Fruit fly (Drosophila melanogaster) whole organism, embryonic: Measurements from ENCODE around the gene Cep290.
A peak's percentile ranks its signal among the peaks of the same experiment; 100 is the strongest.

Experiments
- Atf-2 ChIP-seq: fragments of 200-800 bp; sonication (Bioruptor generic); optimal IDR thresholded peaks from 2 replicates; lab custom pipeline; 2016; ENCODE audit warnings: missing biosample characterization, missing genetic modification characterization
- B-H1 ChIP-seq: fragments of 200-800 bp; sonication (Bioruptor generic); IDR thresholded peaks from 3 replicates; pipeline ENCODE4 v1.3.6; 2022; ENCODE audit warnings: missing biosample characterization, missing genetic modification characterization
- BtbVII ChIP-seq: fragments of 200-800 bp; sonication (Bioruptor generic); optimal IDR thresholded peaks from 3 replicates; lab custom pipeline; 2017; ENCODE audit warnings: missing biosample characterization, mild to moderate bottlenecking, missing genetic modification characterization
- CG10274 ChIP-seq: fragments of 200-800 bp; sonication (Bioruptor generic); optimal IDR thresholded peaks from 3 replicates; lab custom pipeline; 2017; ENCODE audit warnings: missing biosample characterization, mild to moderate bottlenecking, missing genetic modification characterization
- CG10366 ChIP-seq: fragments of 200-800 bp; sonication (Bioruptor generic); IDR thresholded peaks from 2 replicates; pipeline ENCODE4 v1.3.6; 2022; ENCODE audit warnings: missing biosample characterization, missing genetic modification characterization
- CG10959 ChIP-seq: fragments of 200-800 bp; sonication (Bioruptor generic); IDR thresholded peaks from 2 replicates; pipeline ENCODE4 v1.3.6; 2022; ENCODE audit warnings: missing biosample characterization, missing genetic modification characterization
- CG10979 ChIP-seq: fragments of 200-800 bp; sonication (Bioruptor generic); optimal IDR thresholded peaks from 2 replicates; lab custom pipeline; 2018; ENCODE audit warnings: missing biosample characterization, mild to moderate bottlenecking, missing genetic modification characterization, moderate library complexity
- CG15011 ChIP-seq: fragments of 200-800 bp; sonication (Bioruptor generic); optimal IDR thresholded peaks from 3 replicates; lab custom pipeline; 2018; ENCODE audit warnings: missing biosample characterization, mild to moderate bottlenecking, missing genetic modification characterization
- CG1603 ChIP-seq: fragments of 200-800 bp; sonication (Bioruptor generic); optimal IDR thresholded peaks from 2 replicates; lab custom pipeline; 2019; ENCODE audit warnings: missing biosample characterization, mild to moderate bottlenecking, missing genetic modification characterization, moderate library complexity
- CG17829 ChIP-seq: fragments of 200-800 bp; optimal IDR thresholded peaks from 2 replicates; lab custom pipeline; 2019; ENCODE audit warnings: missing biosample characterization, mild to moderate bottlenecking, missing genetic modification characterization, moderate library complexity
- CG17912 ChIP-seq: fragments of 200-800 bp; sonication (Bioruptor generic); optimal IDR thresholded peaks from 2 replicates; lab custom pipeline; 2018; ENCODE audit warnings: missing biosample characterization, mild to moderate bottlenecking, missing genetic modification characterization
- CG32767 ChIP-seq: fragments of 200-800 bp; sonication (Bioruptor generic); IDR thresholded peaks from 2 replicates; pipeline ENCODE4 v1.3.6; 2022; ENCODE audit warnings: missing biosample characterization, missing genetic modification characterization
- CG3281 ChIP-seq: fragments of 200-800 bp; sonication (Bioruptor generic); optimal IDR thresholded peaks from 3 replicates; lab custom pipeline; 2017; ENCODE audit warnings: missing biosample characterization, mild to moderate bottlenecking, missing genetic modification characterization
- CG34224 ChIP-seq: fragments of 200-800 bp; sonication (Bioruptor generic); IDR thresholded peaks from 3 replicates; pipeline ENCODE4 v1.3.6; 2022; ENCODE audit warnings: missing biosample characterization, missing genetic modification characterization; ENCODE audit not compliant: partially characterized antibody
- CG4424 ChIP-seq: fragments of 200-800 bp; sonication (Bioruptor generic); optimal IDR thresholded peaks from 3 replicates; lab custom pipeline; 2016; ENCODE audit warnings: missing biosample characterization, missing genetic modification characterization
- CG4730 ChIP-seq: fragments of 200-800 bp; sonication (Bioruptor generic); IDR thresholded peaks from 2 replicates; pipeline ENCODE4 v1.3.6; 2022; ENCODE audit warnings: missing biosample characterization, missing genetic modification characterization
- CG5245 ChIP-seq: fragments of 200-800 bp; sonication (Bioruptor generic); optimal IDR thresholded peaks from 3 replicates; lab custom pipeline; 2016; ENCODE audit warnings: missing biosample characterization, missing genetic modification characterization
- CG6254 ChIP-seq: fragments of 200-800 bp; sonication (Bioruptor generic); optimal IDR thresholded peaks from 3 replicates; lab custom pipeline; 2017; ENCODE audit warnings: mild to moderate bottlenecking, missing biosample characterization, missing genetic modification reagents, missing genetic modification characterization
- CG7271 ChIP-seq: fragments of 200-800 bp; sonication (Bioruptor generic); optimal IDR thresholded peaks from 2 replicates; lab custom pipeline; 2018; ENCODE audit warnings: missing biosample characterization, mild to moderate bottlenecking, missing genetic modification characterization, moderate library complexity
- CG8089 ChIP-seq: fragments of 200-800 bp; sonication (Bioruptor generic); optimal IDR thresholded peaks from 3 replicates; lab custom pipeline; 2016; ENCODE audit warnings: missing biosample characterization, missing genetic modification characterization
- CG8281 ChIP-seq: fragments of 200-800 bp; sonication (Bioruptor generic); optimal IDR thresholded peaks from 2 replicates; lab custom pipeline; 2018; ENCODE audit warnings: missing biosample characterization, mild to moderate bottlenecking, missing genetic modification characterization, moderate library complexity
- CG8359 ChIP-seq: fragments of 200-800 bp; sonication (Bioruptor generic); optimal IDR thresholded peaks from 2 replicates; lab custom pipeline; 2017; ENCODE audit warnings: missing biosample characterization, mild to moderate bottlenecking, missing genetic modification characterization, borderline replicate concordance
- CG9609 ChIP-seq: fragments of 200-800 bp; sonication (Bioruptor generic); optimal IDR thresholded peaks from 3 replicates; lab custom pipeline; 2016; ENCODE audit warnings: missing biosample characterization, missing genetic modification characterization
- Doc2 ChIP-seq: fragments of 200-800 bp; sonication (Bioruptor generic); IDR thresholded peaks from 2 replicates; pipeline ENCODE4 v1.3.6; 2022; ENCODE audit warnings: missing biosample characterization, missing genetic modification characterization
- ERR ChIP-seq: fragments of 200-800 bp; sonication (Bioruptor generic); optimal IDR thresholded peaks from 2 replicates; lab custom pipeline; 2016; ENCODE audit warnings: missing biosample characterization, missing genetic modification characterization
- Elba2 ChIP-seq: fragments of 200-800 bp; sonication (Bioruptor generic); optimal IDR thresholded peaks from 3 replicates; lab custom pipeline; 2016; ENCODE audit warnings: missing biosample characterization, missing genetic modification characterization
- Gsc ChIP-seq: fragments of 200-800 bp; sonication (Bioruptor generic); IDR thresholded peaks from 2 replicates; pipeline ENCODE4 v1.3.6; 2022; ENCODE audit warnings: missing biosample characterization, missing genetic modification characterization
- H15 ChIP-seq: fragments of 200-800 bp; sonication (Bioruptor generic); IDR thresholded peaks from 3 replicates; pipeline ENCODE4 v1.3.6; 2022; ENCODE audit warnings: missing biosample characterization, missing genetic modification characterization
- HmgD ChIP-seq: fragments of 200-800 bp; sonication (Bioruptor generic); optimal IDR thresholded peaks from 3 replicates; lab custom pipeline; 2016; ENCODE audit warnings: missing biosample characterization, missing genetic modification characterization
- Hr3 ChIP-seq: fragments of 200-800 bp; sonication (Bioruptor generic); optimal IDR thresholded peaks from 3 replicates; lab custom pipeline; 2016; ENCODE audit warnings: missing biosample characterization, missing genetic modification characterization
- Meics ChIP-seq: fragments of 200-800 bp; sonication (Bioruptor generic); optimal IDR thresholded peaks from 2 replicates; lab custom pipeline; 2017; ENCODE audit warnings: missing biosample characterization, mild to moderate bottlenecking, missing genetic modification characterization
- Oli ChIP-seq: fragments of 200-800 bp; sonication (Bioruptor generic); optimal IDR thresholded peaks from 2 replicates; lab custom pipeline; 2018; ENCODE audit warnings: missing biosample characterization, mild to moderate bottlenecking, missing genetic modification characterization, moderate library complexity
- Optix ChIP-seq: fragments of 200-800 bp; sonication (Bioruptor generic); IDR thresholded peaks from 3 replicates; pipeline ENCODE4 v1.3.6; 2022; ENCODE audit warnings: missing biosample characterization, missing genetic modification characterization
- Taf1 ChIP-seq: fragments of 200-800 bp; sonication (Bioruptor generic); IDR thresholded peaks from 2 replicates; pipeline ENCODE4 v1.3.6; 2022; ENCODE audit warnings: missing biosample characterization, missing genetic modification characterization
- ab ChIP-seq: fragments of 200-800 bp; sonication (Bioruptor generic); optimal IDR thresholded peaks from 2 replicates; lab custom pipeline; 2016; ENCODE audit warnings: missing biosample characterization, missing genetic modification characterization
- abd-A ChIP-seq: fragments of 200-800 bp; sonication (Bioruptor generic); optimal IDR thresholded peaks from 3 replicates; lab custom pipeline; 2019; ENCODE audit warnings: missing biosample characterization, mild to moderate bottlenecking, missing genetic modification characterization, moderate library complexity
- ap ChIP-seq: fragments of 200-800 bp; sonication (Bioruptor generic); IDR thresholded peaks from 2 replicates; pipeline ENCODE4 v1.3.6; 2022; ENCODE audit warnings: missing biosample characterization, missing genetic modification characterization
- ase ChIP-seq: fragments of 200-800 bp; sonication (Bioruptor generic); IDR thresholded peaks from 3 replicates; pipeline ENCODE4 v1.3.6; 2022; ENCODE audit warnings: missing biosample characterization, missing genetic modification characterization
- dati ChIP-seq: fragments of 200-800 bp; sonication (Bioruptor generic); IDR thresholded peaks from 2 replicates; pipeline ENCODE4 v1.3.6; 2022; ENCODE audit warnings: missing biosample characterization, missing genetic modification characterization
- dpn ChIP-seq, 2 experiments: fragments of 200-800 bp; sonication (Bioruptor generic); optimal IDR thresholded peaks; 3 replicates each; lab custom pipeline; 2016; ENCODE audit warnings: missing biosample characterization in 2 of 2, missing genetic modification characterization in 2 of 2
- exex ChIP-seq: fragments of 200-800 bp; sonication (Bioruptor generic); optimal IDR thresholded peaks from 4 replicates; lab custom pipeline; 2018; ENCODE audit warnings: missing biosample characterization, mild to moderate bottlenecking, missing genetic modification characterization, moderate library complexity
- gcm ChIP-seq: fragments of 200-800 bp; sonication (Bioruptor generic); optimal IDR thresholded peaks from 2 replicates; lab custom pipeline; 2019; ENCODE audit warnings: missing biosample characterization, mild to moderate bottlenecking, missing genetic modification characterization, moderate library complexity
- grn ChIP-seq: fragments of 200-800 bp; sonication (Bioruptor generic); optimal IDR thresholded peaks from 3 replicates; lab custom pipeline; 2017; ENCODE audit warnings: missing biosample characterization, missing genetic modification characterization
- maf-S ChIP-seq: fragments of 200-800 bp; sonication (Bioruptor generic); optimal IDR thresholded peaks from 2 replicates; lab custom pipeline; 2016; ENCODE audit warnings: missing biosample characterization, missing genetic modification characterization
- mld ChIP-seq: fragments of 200-800 bp; sonication (Bioruptor generic); IDR thresholded peaks from 3 replicates; pipeline ENCODE4 v1.3.6; 2022; ENCODE audit warnings: missing biosample characterization, missing genetic modification characterization; ENCODE audit not compliant: partially characterized antibody
- nerfin-1 ChIP-seq: fragments of 200-800 bp; sonication (Bioruptor generic); optimal IDR thresholded peaks from 3 replicates; lab custom pipeline; 2019; ENCODE audit warnings: missing biosample characterization, mild to moderate bottlenecking, missing genetic modification characterization, moderate library complexity
- sob ChIP-seq: fragments of 200-800 bp; sonication (Bioruptor generic); IDR thresholded peaks from 2 replicates; pipeline ENCODE4 v1.3.6; 2022; ENCODE audit warnings: missing biosample characterization, missing genetic modification characterization
- sqz ChIP-seq: fragments of 200-800 bp; sonication (Bioruptor generic); optimal IDR thresholded peaks from 3 replicates; lab custom pipeline; 2018; ENCODE audit warnings: missing biosample characterization, mild to moderate bottlenecking, missing genetic modification characterization
- tgo ChIP-seq: fragments of 200-800 bp; sonication (Bioruptor generic); IDR thresholded peaks from 3 replicates; pipeline ENCODE4 v1.3.6; 2022; ENCODE audit warnings: missing biosample characterization, missing genetic modification characterization
- trh ChIP-seq: fragments of 200-800 bp; sonication (Bioruptor generic); optimal IDR thresholded peaks from 2 replicates; lab custom pipeline; 2016; ENCODE audit warnings: missing biosample characterization, missing genetic modification characterization
- unpg ChIP-seq: fragments of 200-800 bp; sonication (Bioruptor generic); optimal IDR thresholded peaks from 3 replicates; lab custom pipeline; 2018; ENCODE audit warnings: missing biosample characterization, mild to moderate bottlenecking, missing genetic modification characterization, moderate library complexity
- wor ChIP-seq: fragments of 200-800 bp; sonication (Bioruptor generic); IDR thresholded peaks from 2 replicates; pipeline ENCODE4 v1.3.6; 2022; ENCODE audit warnings: missing biosample characterization, missing genetic modification characterization

Cep290 gene

dm6 chr3L:820332-820731 lies 23.4 kb upstream of the Cep290 start (continued):
- no peak for TF ChIP-seq CG9609 (GFP tag; lab: Kevin White, UChicago)
- no peak for TF ChIP-seq ERR (GFP tag; lab: Kevin White, UChicago)
- peak; percentile 79 for TF ChIP-seq unpg (GFP tag; lab: Kevin White, UChicago)
- no peak for TF ChIP-seq CG34224
- TF ChIP-seq mld (GFP tag; lab: Robert Waterston, UW): no peak
- no peak for TF ChIP-seq CG8089 (GFP tag; lab: Kevin White, UChicago)
- TF ChIP-seq CG3281: peak; percentile 52
- TF ChIP-seq Optix (GFP tag; lab: Robert Waterston, UW): peak; percentile 79
- peak; percentile 58 for TF ChIP-seq nerfin-1
- TF ChIP-seq CG10979 (tag; lab: Kevin White, UChicago): peak; percentile 74
- peak; percentile 69 for TF ChIP-seq CG17829
- TF ChIP-seq tgo (GFP tag; lab: Robert Waterston, UW): peak; percentile 87
- no peak for TF ChIP-seq Doc2
- TF ChIP-seq ab (GFP tag; lab: Kevin White, UChicago): no peak
- peak; percentile 71 for TF ChIP-seq CG32767 (GFP tag; lab: Robert Waterston, UW)
- no peak for TF ChIP-seq CG17912
- peak; percentile 54 for TF ChIP-seq CG1603 (tag; lab: Kevin White, UChicago)
- no peak for TF ChIP-seq Atf-2 (GFP tag; lab: Kevin White, UChicago)
- TF ChIP-seq CG8359 (GFP tag; lab: Kevin White, UChicago): peak; percentile 27
- no peak for TF ChIP-seq maf-S
- TF ChIP-seq CG10366 (GFP tag; lab: Robert Waterston, UW): peak; percentile 78
- no peak for TF ChIP-seq CG10274 (GFP tag; lab: Kevin White, UChicago)
- no peak for TF ChIP-seq HmgD (GFP tag; lab: Kevin White, UChicago)
- TF ChIP-seq ap: 0 out of 2 replicates have a peak, but pooled peaks have one; percentile 23
- peak; percentile 79 for TF ChIP-seq Oli (tag; lab: Kevin White, UChicago)
- TF ChIP-seq wor (GFP tag; lab: Robert Waterston, UW): peak; percentile 76
- TF ChIP-seq CG4424 (GFP tag; lab: Kevin White, UChicago): peak; percentile 67
- TF ChIP-seq ase: peak; percentile 75; the same call in 2 of the 3 replicates
- no peak for TF ChIP-seq CG8281 (tag; lab: Kevin White, UChicago)
- TF ChIP-seq dati: no peak
- no peak for TF ChIP-seq CG7271 (tag; lab: Kevin White, UChicago)
- TF ChIP-seq CG5245 (GFP tag; lab: Kevin White, UChicago): peak; percentile 41
- peak; percentile 57; the same call in 1 of the 2 replicates for TF ChIP-seq Gsc (GFP tag; lab: Robert Waterston, UW)
- TF ChIP-seq dpn (GFP tag; optimal IDR thresholded peaks at IDR 0.05; lab: Kevin White, UChicago): peak; percentile 50 to 67
- TF ChIP-seq Meics: peak; percentile 73
- peak; percentile 43 for TF ChIP-seq BtbVII (GFP tag; lab: Kevin White, UChicago)
- no peak for TF ChIP-seq trh (GFP tag; lab: Kevin White, UChicago)
- peak; percentile 65; the same call in 2 of the 3 replicates for TF ChIP-seq B-H1 (GFP tag; lab: Robert Waterston, UW)
- no peak for TF ChIP-seq exex
- TF ChIP-seq Elba2 (GFP tag; lab: Kevin White, UChicago): no peak
- TF ChIP-seq sqz (GFP tag; lab: Kevin White, UChicago): no peak
- TF ChIP-seq grn: no peak
- TF ChIP-seq Taf1 (GFP tag; lab: Robert Waterston, UW): no peak
- TF ChIP-seq CG10959 (GFP tag; lab: Robert Waterston, UW): no peak
- TF ChIP-seq CG15011 (GFP tag; lab: Kevin White, UChicago): no peak
- TF ChIP-seq sob (GFP tag; lab: Robert Waterston, UW): peak; percentile 74; the same call in 1 of the 2 replicates
- TF ChIP-seq gcm (GFP tag; lab: Kevin White, UChicago): peak; percentile 73
- peak; percentile 80 for TF ChIP-seq H15
- peak; percentile 70 for TF ChIP-seq Hr3
- peak; percentile 44 for TF ChIP-seq CG6254 (GFP tag; lab: Kevin White, UChicago)
- no peak for TF ChIP-seq abd-A (tag; lab: Kevin White, UChicago)
- peak; percentile 63 for TF ChIP-seq CG4730 (GFP tag; lab: Robert Waterston, UW)
